Worm (Caenorhabditis elegans): ENCODE data around the gene cest-13.

The cest-13 gene

ce11 chrX:13717053-13717671 lies 42.9 kb upstream of the cest-13 start, which contains the start of gene shc-3:
Gene shc-3 (plus strand): TSS chrX:13717536.
- peak; percentile 58 for TF ChIP-seq elt-2 (tag; optimal IDR thresholded peaks at IDR 0.05)
- no peak for TF ChIP-seq snpc-4 (tag; optimal IDR thresholded peaks at IDR 0.05)

ce11 chrX:13722821-13723220 lies 37.2 kb upstream of the cest-13 start, which contains the start of gene poml-1:
Gene poml-1 (minus strand): TSS chrX:13722921.
- TF ChIP-seq ceh-90 (tag; optimal IDR thresholded peaks at IDR 0.05): no peak

ce11 chrX:13724364-13724763 lies 35.7 kb upstream of the cest-13 start, which contains the start of gene K11E4.6:
Gene K11E4.6 (plus strand): TSS chrX:13724664.
- TF ChIP-seq ceh-8 (GFP tag; optimal IDR thresholded peaks at IDR 0.05) (no peak), hlh-4 (tag; optimal IDR thresholded peaks at IDR 0.05) (no peak), fos-1 (tag; optimal IDR thresholded peaks at IDR 0.05) (no peak), nhr-11 (tag; optimal IDR thresholded peaks at IDR 0.05) (no peak), ces-1 (GFP tag; optimal IDR thresholded peaks at IDR 0.05) (no peak), efl-3 (GFP tag; optimal IDR thresholded peaks at IDR 0.05) (no peak), nhr-85 (tag) (no peak), F16B12.6 (tag; optimal IDR thresholded peaks at IDR 0.05) (no peak), grh-1 (GFP tag; IDR thresholded peaks at IDR 0.05) (no peak), fkh-8 (tag; optimal IDR thresholded peaks at IDR 0.05) (no peak), skn-1 (tag; optimal IDR thresholded peaks at IDR 0.05) (no peak), pax-3 (tag; optimal IDR thresholded peaks at IDR 0.05) (no peak)

ce11 chrX:13726285-13726684 lies 33.8 kb upstream of the cest-13 start:
- peak; percentile 66 for TF ChIP-seq blmp-1 (tag; optimal IDR thresholded peaks at IDR 0.05)
- TF ChIP-seq elt-3 (tag; optimal IDR thresholded peaks at IDR 0.05): peak in 1 of 6 experiments; percentile 19
- TF ChIP-seq egl-27 (tag; optimal IDR thresholded peaks at IDR 0.05): no peak

ce11 chrX:13726874-13727343 lies 33.1 kb upstream of the cest-13 start, which contains the start of gene pix-1:
Gene pix-1 (plus strand): TSS chrX:13727293.
- TF ChIP-seq fos-1 (tag; optimal IDR thresholded peaks at IDR 0.05) (no peak), nhr-71 (tag; optimal IDR thresholded peaks at IDR 0.05) (peak; percentile 84), snu-23 (GFP tag; optimal IDR thresholded peaks at IDR 0.05) (peak; percentile 81), ceh-88 (GFP tag; IDR thresholded peaks at IDR 0.05) (no peak), sox-4 (tag; optimal IDR thresholded peaks at IDR 0.05) (no peak), ceh-90 (tag; optimal IDR thresholded peaks at IDR 0.05) (no peak), F16B12.6 (tag; optimal IDR thresholded peaks at IDR 0.05) (no peak), dsc-1 (tag; optimal IDR thresholded peaks at IDR 0.05) (peak; percentile 86), hlh-17 (GFP tag; optimal IDR thresholded peaks at IDR 0.05; ENCODE audit: borderline replicate concordance) (no peak), ceh-8 (GFP tag; optimal IDR thresholded peaks at IDR 0.05) (no peak), isw-1 (GFP tag; IDR thresholded peaks at IDR 0.05) (peak; percentile 22; the same call in 1 of the 2 replicates), nhr-76 (tag; optimal IDR thresholded peaks at IDR 0.05) (no peak), grh-1 (GFP tag; IDR thresholded peaks at IDR 0.05) (no peak), alr-1 (tag; optimal IDR thresholded peaks at IDR 0.05; ENCODE audit: borderline replicate concordance) (no peak), lsy-2 (tag; optimal IDR thresholded peaks at IDR 0.05) (peak; percentile 59 to 69), ceh-63 (GFP tag; optimal IDR thresholded peaks at IDR 0.05) (no peak), ceh-82 (tag; optimal IDR thresholded peaks at IDR 0.05) (peak in 2 of 3 experiments; percentile 47 to 53), mdl-1 (tag; optimal IDR thresholded peaks at IDR 0.05) (peak in 1 of 2 experiments; percentile 55), lin-35 (GFP tag; optimal IDR thresholded peaks at IDR 0.05) (peak; percentile 44 to 45), dpl-1 (GFP tag; optimal IDR thresholded peaks at IDR 0.05) (peak; percentile 15 to 42 (median 22)), egl-13 (tag; optimal IDR thresholded peaks at IDR 0.05) (no peak), nhr-11 (tag; optimal IDR thresholded peaks at IDR 0.05) (no peak), mab-9 (GFP tag; IDR thresholded peaks at IDR 0.05) (no peak), swsn-7 (tag; optimal IDR thresholded peaks at IDR 0.05) (peak; percentile 69), sptf-1 (tag; optimal IDR thresholded peaks at IDR 0.05) (no peak), ztf-4 (tag; optimal IDR thresholded peaks at IDR 0.05) (no peak), efl-3 (GFP tag; optimal IDR thresholded peaks at IDR 0.05) (no peak), nhr-12 (tag; optimal IDR thresholded peaks at IDR 0.05) (no peak), zip-4 (GFP tag; optimal IDR thresholded peaks at IDR 0.05) (no peak), Y116A8C.19 (tag; optimal IDR thresholded peaks at IDR 0.05; ENCODE audit: borderline replicate concordance) (no peak), irx-1 (tag; optimal IDR thresholded peaks at IDR 0.05) (peak; percentile 34), unc-98 (GFP tag; IDR thresholded peaks at IDR 0.05) (no peak)

Data from whole organism, L1 larva.